Worm (Caenorhabditis elegans): ENCODE measurements around the gene twk-21.

DNA sequence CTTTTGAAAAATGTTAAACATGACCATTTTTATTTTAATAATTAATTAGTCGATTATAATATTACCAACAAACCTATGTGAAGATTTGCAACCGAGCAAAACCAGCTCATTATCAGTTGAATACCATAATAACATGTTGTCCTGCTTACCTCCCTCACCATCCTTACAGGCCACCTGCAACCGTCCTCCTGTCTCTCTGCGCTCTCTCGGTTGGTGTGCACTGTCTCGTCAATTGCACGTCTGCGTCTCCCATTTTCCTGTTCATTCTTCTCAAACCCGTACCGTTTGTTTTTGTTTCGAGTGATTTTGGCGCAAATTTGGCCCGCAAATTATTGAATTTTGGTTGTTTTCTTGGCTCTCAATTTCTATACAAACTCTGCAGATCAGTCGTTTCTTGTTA, 31.7 kb downstream of the twk-21 start:
- TF ChIP-seq flt-1 (GFP tag; IDR thresholded peaks at IDR 0.05) (no peak), ztf-29 (GFP tag; IDR thresholded peaks at IDR 0.05) (no peak), klf-2 (GFP tag; conservative IDR thresholded peaks at IDR 0.05) (no peak), T22C8.4 (GFP tag; IDR thresholded peaks at IDR 0.05) (no peak), ztf-23 (GFP tag; IDR thresholded peaks at IDR 0.05) (0 out of 2 replicates have a peak, but pooled peaks have one; percentile 20)

All from whole organism, midembryonic.